Worm (Caenorhabditis elegans): ENCODE results near the gene ZK688.9.

The ZK688.9 gene

ce11 chrIII:7882900-7883299 is at the start of gene ZK688.9:
Gene ZK688.9 (minus strand): TSS chrIII:7883000.
- TF ChIP-seq ztf-6 (GFP tag; IDR thresholded peaks at IDR 0.05) = no peak
- no peak for TF ChIP-seq Y53G8AR.9 (GFP tag; conservative IDR thresholded peaks at IDR 0.05)
- no peak for TF ChIP-seq dox-1 (GFP tag; IDR thresholded peaks at IDR 0.05)
- TF ChIP-seq T07F8.4 (tag; optimal IDR thresholded peaks at IDR 0.05) = no peak
- no peak for TF ChIP-seq ccch-3 (GFP tag; optimal IDR thresholded peaks at IDR 0.05)
- no peak for TF ChIP-seq madf-10 (tag; optimal IDR thresholded peaks at IDR 0.05)
- no peak for TF ChIP-seq aptf-2 (GFP tag; conservative IDR thresholded peaks at IDR 0.05)
- TF ChIP-seq nhr-179 (tag; optimal IDR thresholded peaks at IDR 0.05) = no peak
- no peak for TF ChIP-seq sdz-38 (tag; optimal IDR thresholded peaks at IDR 0.05)
- TF ChIP-seq lir-1 (GFP tag; conservative IDR thresholded peaks at IDR 0.05) = no peak
- no peak for TF ChIP-seq ceh-58 (GFP tag; IDR thresholded peaks at IDR 0.05)
- no peak for TF ChIP-seq bed-2 (GFP tag; IDR thresholded peaks at IDR 0.05)
- TF ChIP-seq sea-2 (GFP tag; IDR thresholded peaks at IDR 0.05) = no peak
- no peak for TF ChIP-seq pha-4 (tag; optimal IDR thresholded peaks at IDR 0.05)
- TF ChIP-seq madf-8 (GFP tag; conservative IDR thresholded peaks at IDR 0.05) = no peak
- TF ChIP-seq him-1 (tag; optimal IDR thresholded peaks at IDR 0.05) = no peak
- TF ChIP-seq hsf-1 (GFP tag; IDR thresholded peaks at IDR 0.05) = no peak
- no peak for TF ChIP-seq attf-3 (GFP tag; conservative IDR thresholded peaks at IDR 0.05)

ce11 chrIII:7928549-7929129 is 45.8 kb upstream of the ZK688.9 start, which contains the start of the genes C29E4.13 and npp-15:
Gene C29E4.13 (minus strand): TSS chrIII:7928717.
Gene npp-15 (plus strand): TSS chrIII:7929043.
- TF ChIP-seq tbp1 (GFP tag; optimal IDR thresholded peaks at IDR 0.05) (peak; percentile 1), rpc-1 (optimal IDR thresholded peaks at IDR 0.05) (no peak), rpc-1 (tag; optimal IDR thresholded peaks at IDR 0.05) (no peak), chd-7 (tag; optimal IDR thresholded peaks at IDR 0.05) (no peak), ccch-3 (GFP tag; optimal IDR thresholded peaks at IDR 0.05) (no peak), let-526 (GFP tag; IDR thresholded peaks at IDR 0.05) (no peak), F57C9.4 (tag; optimal IDR thresholded peaks at IDR 0.05) (no peak), nhr-80 (tag; optimal IDR thresholded peaks at IDR 0.05) (peak; percentile 15), xnd-1 (tag; optimal IDR thresholded peaks at IDR 0.05) (peak; percentile 60), madf-8 (GFP tag; conservative IDR thresholded peaks at IDR 0.05) (peak; percentile 55), F33H1.4 (GFP tag; IDR thresholded peaks at IDR 0.05) (peak; percentile 82), attf-3 (GFP tag; conservative IDR thresholded peaks at IDR 0.05) (peak; percentile 53; the same call in 1 of the 2 replicates), ztf-18 (tag; optimal IDR thresholded peaks at IDR 0.05) (peak; percentile 90), F22D6.2 (tag; optimal IDR thresholded peaks at IDR 0.05) (no peak), lin-54 (GFP tag; optimal IDR thresholded peaks at IDR 0.05) (peak; percentile 55), dpl-1 (GFP tag; optimal IDR thresholded peaks at IDR 0.05) (peak; percentile 72), ceh-58 (GFP tag; IDR thresholded peaks at IDR 0.05) (no peak), unc-130 (GFP tag; optimal IDR thresholded peaks at IDR 0.05) (peak; percentile 9), lag-1 (GFP tag; IDR thresholded peaks at IDR 0.05) (no peak), lin-35 (GFP tag; optimal IDR thresholded peaks at IDR 0.05) (no peak), snpc-4 (GFP tag; optimal IDR thresholded peaks at IDR 0.05) (no peak), snpc-4 (tag; optimal IDR thresholded peaks at IDR 0.05) (no peak), sptf-2 (GFP tag; optimal IDR thresholded peaks at IDR 0.05) (no peak), efl-1 (GFP tag; optimal IDR thresholded peaks at IDR 0.05) (peak; percentile 87), F55B11.4 (tag; optimal IDR thresholded peaks at IDR 0.05; ENCODE audit: borderline replicate concordance, insufficient read depth) (no peak), T26A5.8 (tag; optimal IDR thresholded peaks at IDR 0.05) (no peak), hlh-12 (tag; optimal IDR thresholded peaks at IDR 0.05) (no peak), nfya-2 (GFP tag; IDR thresholded peaks at IDR 0.05) (no peak), hmg-20 (GFP tag; IDR thresholded peaks at IDR 0.05) (no peak), bed-2 (GFP tag; IDR thresholded peaks at IDR 0.05) (no peak), madf-6 (GFP tag; IDR thresholded peaks at IDR 0.05) (peak; percentile 80), B0261.1 (tag; optimal IDR thresholded peaks at IDR 0.05) (no peak), ceh-79 (tag; optimal IDR thresholded peaks at IDR 0.05) (no peak), attf-5 (GFP tag; optimal IDR thresholded peaks at IDR 0.05) (peak; percentile 46), cebp-1 (GFP tag; IDR thresholded peaks at IDR 0.05) (no peak), cebp-1 (tag; optimal IDR thresholded peaks at IDR 0.05) (peak; percentile 18), Y53G8AR.9 (GFP tag; conservative IDR thresholded peaks at IDR 0.05) (no peak), sea-2 (GFP tag; IDR thresholded peaks at IDR 0.05) (no peak)

Data from whole organism, young adult.